Fruit fly (Drosophila melanogaster) whole organism, embryonic: ENCODE results near the gene HERC2.

Experiments
- B-H1 ChIP-seq: fragments of 200-800 bp; sonication (Bioruptor generic); IDR thresholded peaks from 3 replicates; pipeline ENCODE4 v1.3.6; 2022; ENCODE audit warnings: missing biosample characterization, missing genetic modification characterization
- BEAF-32 ChIP-seq: fragments of 200-800 bp; sonication (Bioruptor generic); optimal IDR thresholded peaks from 3 replicates; lab custom pipeline; 2017; ENCODE audit warnings: missing biosample characterization, missing genetic modification characterization, mild to moderate bottlenecking, moderate library complexity, missing genetic modification reagents
- Bgb ChIP-seq: fragments of 200-800 bp; sonication (Bioruptor generic); IDR thresholded peaks from 2 replicates; pipeline ENCODE4 v1.3.6; 2022; ENCODE audit warnings: missing biosample characterization, missing genetic modification characterization; ENCODE audit not compliant: partially characterized antibody
- CG10267 ChIP-seq: fragments of 200-800 bp; sonication (Bioruptor generic); optimal IDR thresholded peaks from 2 replicates; lab custom pipeline; 2018; ENCODE audit warnings: missing biosample characterization, mild to moderate bottlenecking, missing genetic modification characterization, moderate library complexity
- CG11695 ChIP-seq: fragments of 200-800 bp; sonication (Bioruptor generic); IDR thresholded peaks from 3 replicates; pipeline ENCODE4 v1.3.6; 2022; ENCODE audit warnings: missing biosample characterization, missing genetic modification characterization
- CG11696 ChIP-seq: fragments of 200-800 bp; sonication (Bioruptor generic); IDR thresholded peaks from 2 replicates; pipeline ENCODE4 v1.3.6; 2022; ENCODE audit warnings: missing biosample characterization, missing genetic modification characterization
- CG12155 ChIP-seq: fragments of 200-800 bp; sonication (Bioruptor generic); optimal IDR thresholded peaks from 3 replicates; lab custom pipeline; 2016; ENCODE audit warnings: missing biosample characterization, missing genetic modification characterization
- CG12236 ChIP-seq: fragments of 200-800 bp; sonication (Bioruptor generic); optimal IDR thresholded peaks from 2 replicates; lab custom pipeline; 2016; ENCODE audit warnings: missing biosample characterization, missing genetic modification characterization
- CG12659 ChIP-seq: fragments of 200-800 bp; sonication (Bioruptor generic); optimal IDR thresholded peaks from 3 replicates; lab custom pipeline; 2017; ENCODE audit warnings: mild to moderate bottlenecking, missing biosample characterization, missing genetic modification reagents, missing genetic modification characterization
- CG16813 ChIP-seq: fragments of 200-800 bp; sonication (Bioruptor generic); IDR thresholded peaks from 3 replicates; pipeline ENCODE4 v1.3.6; 2022; ENCODE audit warnings: missing biosample characterization, missing genetic modification characterization; ENCODE audit not compliant: partially characterized antibody
- CG17186 ChIP-seq: fragments of 200-800 bp; sonication (Bioruptor generic); optimal IDR thresholded peaks from 3 replicates; lab custom pipeline; 2017; ENCODE audit warnings: missing biosample characterization, missing genetic modification reagents, missing genetic modification characterization
- CG17328 ChIP-seq: fragments of 200-800 bp; sonication (Bioruptor generic); IDR thresholded peaks from 2 replicates; pipeline ENCODE4 v1.3.6; 2022; ENCODE audit warnings: missing biosample characterization, missing genetic modification characterization
- CG17612 ChIP-seq: fragments of 200-800 bp; sonication (Bioruptor generic); IDR thresholded peaks from 2 replicates; pipeline ENCODE4 v1.3.6; 2022; ENCODE audit warnings: missing biosample characterization, missing genetic modification characterization
- CG1792 ChIP-seq: fragments of 200-800 bp; sonication (Bioruptor generic); optimal IDR thresholded peaks from 2 replicates; lab custom pipeline; 2016; ENCODE audit warnings: missing biosample characterization, missing genetic modification characterization
- CG18011 ChIP-seq: fragments of 200-800 bp; sonication (Bioruptor generic); optimal IDR thresholded peaks from 2 replicates; lab custom pipeline; 2017; ENCODE audit warnings: missing biosample characterization, missing genetic modification characterization, mild to moderate bottlenecking, moderate library complexity, missing genotype
- CG2202 ChIP-seq: fragments of 200-800 bp; sonication (Bioruptor generic); optimal IDR thresholded peaks from 2 replicates; lab custom pipeline; 2018; ENCODE audit warnings: missing biosample characterization, mild to moderate bottlenecking, missing genetic modification characterization
- CG32772 ChIP-seq: fragments of 200-800 bp; sonication (Bioruptor generic); IDR thresholded peaks from 2 replicates; pipeline ENCODE4 v1.3.6; 2022; ENCODE audit warnings: missing biosample characterization, missing genetic modification characterization
- CG8290 ChIP-seq, 3 experiments: fragments of 200-800 bp; sonication (Bioruptor generic); optimal IDR thresholded peaks; 2 replicates each; lab custom pipeline; 2016 to 2019; ENCODE audit warnings: missing biosample characterization in 3 of 3, missing genetic modification characterization in 3 of 3, mild to moderate bottlenecking in 2 of 3, moderate library complexity in 1 of 3
- CG9797 ChIP-seq: fragments of 200-800 bp; sonication (Bioruptor generic); optimal IDR thresholded peaks from 3 replicates; lab custom pipeline; 2018; ENCODE audit warnings: missing biosample characterization, mild to moderate bottlenecking, missing genetic modification characterization
- CTCF ChIP-seq: fragments of 200-800 bp; sonication (Bioruptor generic); optimal IDR thresholded peaks from 2 replicates; lab custom pipeline; 2017; ENCODE audit warnings: missing biosample characterization, mild to moderate bottlenecking, missing genetic modification characterization, moderate library complexity
- Dip2 ChIP-seq: fragments of 200-800 bp; sonication (Bioruptor generic); IDR thresholded peaks from 2 replicates; pipeline ENCODE4 v1.3.6; 2022; ENCODE audit warnings: missing biosample characterization, missing genetic modification characterization
- Dll ChIP-seq: fragments of 200-800 bp; sonication (Bioruptor generic); IDR thresholded peaks from 4 replicates; pipeline ENCODE4 v1.3.6; 2022; ENCODE audit warnings: missing biosample characterization, missing genetic modification characterization; ENCODE audit not compliant: partially characterized antibody
- Dref ChIP-seq: fragments of 200-800 bp; sonication (Bioruptor generic); IDR thresholded peaks from 2 replicates; pipeline ENCODE4 v1.3.6; 2022; ENCODE audit warnings: missing biosample characterization, missing genetic modification characterization
- H15 ChIP-seq: fragments of 200-800 bp; sonication (Bioruptor generic); IDR thresholded peaks from 3 replicates; pipeline ENCODE4 v1.3.6; 2022; ENCODE audit warnings: missing biosample characterization, missing genetic modification characterization
- HmgD ChIP-seq: fragments of 200-800 bp; sonication (Bioruptor generic); optimal IDR thresholded peaks from 3 replicates; lab custom pipeline; 2016; ENCODE audit warnings: missing biosample characterization, missing genetic modification characterization
- MBD-R2 ChIP-seq: fragments of 200-800 bp; sonication (Bioruptor generic); IDR thresholded peaks from 2 replicates; pipeline ENCODE4 v1.3.6; 2022; ENCODE audit warnings: missing biosample characterization, missing genetic modification characterization
- MESR4 ChIP-seq: fragments of 200-800 bp; sonication (Bioruptor generic); optimal IDR thresholded peaks from 2 replicates; lab custom pipeline; 2018; ENCODE audit warnings: missing biosample characterization, mild to moderate bottlenecking, missing genetic modification characterization, moderate library complexity
- Oaz ChIP-seq: fragments of 200-800 bp; sonication (Bioruptor generic); IDR thresholded peaks from 2 replicates; pipeline ENCODE4 v1.3.6; 2022; ENCODE audit warnings: missing biosample characterization, missing genetic modification characterization
- Vsx1 ChIP-seq: fragments of 200-800 bp; sonication (Bioruptor generic); optimal IDR thresholded peaks from 2 replicates; lab custom pipeline; 2017; ENCODE audit warnings: missing biosample characterization, mild to moderate bottlenecking, missing genetic modification characterization, missing genetic modification reagents
- amos ChIP-seq: fragments of 200-800 bp; sonication (Bioruptor generic); IDR thresholded peaks from 2 replicates; pipeline ENCODE4 v1.3.6; 2022; ENCODE audit warnings: missing biosample characterization, missing genetic modification characterization; ENCODE audit not compliant: partially characterized antibody
- bcd ChIP-seq: fragments of 200-800 bp; sonication (Bioruptor generic); optimal IDR thresholded peaks from 2 replicates; lab custom pipeline; 2017; ENCODE audit warnings: missing biosample characterization, mild to moderate bottlenecking, missing genetic modification characterization
- crp ChIP-seq, 2 experiments: fragments of 200-800 bp; sonication (Bioruptor generic); optimal IDR thresholded peaks; 2 replicates in 1 of 2; 3 replicates in 1 of 2; lab custom pipeline; 2017; ENCODE audit warnings: missing biosample characterization in 2 of 2, missing genetic modification characterization in 2 of 2, mild to moderate bottlenecking in 1 of 2, moderate library complexity in 1 of 2
- dm ChIP-seq: fragments of 200-800 bp; sonication (Bioruptor generic); optimal IDR thresholded peaks from 3 replicates; lab custom pipeline; 2016; ENCODE audit warnings: missing biosample characterization, missing genetic modification characterization
- dpn ChIP-seq, 2 experiments: fragments of 200-800 bp; sonication (Bioruptor generic); optimal IDR thresholded peaks; 3 replicates each; lab custom pipeline; 2016; ENCODE audit warnings: missing biosample characterization in 2 of 2, missing genetic modification characterization in 2 of 2
- gce ChIP-seq: fragments of 200-800 bp; sonication (Bioruptor generic); IDR thresholded peaks from 3 replicates; pipeline ENCODE4 v1.3.6; 2022; ENCODE audit warnings: missing biosample characterization, missing genetic modification characterization
- gsb ChIP-seq: fragments of 200-800 bp; sonication (Bioruptor generic); IDR thresholded peaks from 2 replicates; pipeline ENCODE4 v1.3.6; 2022; ENCODE audit warnings: missing biosample characterization, missing genetic modification characterization
- hb ChIP-seq: fragments of 200-800 bp; sonication (Bioruptor generic); IDR thresholded peaks from 3 replicates; pipeline ENCODE4 v1.3.6; 2022; ENCODE audit warnings: missing biosample characterization, missing genetic modification characterization; ENCODE audit not compliant: partially characterized antibody
- her ChIP-seq: fragments of 200-800 bp; sonication (Bioruptor generic); optimal IDR thresholded peaks from 2 replicates; lab custom pipeline; 2016; ENCODE audit warnings: missing biosample characterization, missing genetic modification characterization
- knrl ChIP-seq: fragments of 200-800 bp; sonication (Bioruptor generic); IDR thresholded peaks from 3 replicates; pipeline ENCODE4 v1.3.6; 2022; ENCODE audit warnings: missing biosample characterization, missing genetic modification characterization; ENCODE audit not compliant: partially characterized antibody
- pzg ChIP-seq: fragments of 200-800 bp; sonication (Bioruptor generic); optimal IDR thresholded peaks from 3 replicates; lab custom pipeline; 2018; ENCODE audit warnings: missing biosample characterization, mild to moderate bottlenecking, missing genetic modification characterization, moderate library complexity
- salm ChIP-seq: fragments of 200-800 bp; sonication (Bioruptor generic); optimal IDR thresholded peaks from 2 replicates; lab custom pipeline; 2018; ENCODE audit warnings: missing biosample characterization, mild to moderate bottlenecking, missing genetic modification characterization
- sd ChIP-seq: fragments of 200-800 bp; sonication (Bioruptor generic); optimal IDR thresholded peaks from 3 replicates; lab custom pipeline; 2018; ENCODE audit warnings: missing biosample characterization, mild to moderate bottlenecking, missing genetic modification characterization, moderate library complexity
- sens ChIP-seq: fragments of 200-800 bp; sonication (Bioruptor generic); peaks from one replicate; lab custom pipeline; 2016; ENCODE audit warnings: missing biosample characterization, missing genetic modification characterization
- unc-4 ChIP-seq: fragments of 200-800 bp; sonication (Bioruptor generic); IDR thresholded peaks from 2 replicates; pipeline ENCODE4 v1.3.6; 2022; ENCODE audit warnings: missing biosample characterization, missing genetic modification characterization; ENCODE audit not compliant: partially characterized antibody
- usp ChIP-seq: fragments of >200 bp; optimal IDR thresholded peaks from 2 replicates; lab custom pipeline; 2017; ENCODE audit warnings: missing biosample characterization, missing genetic modification characterization
- zen ChIP-seq: fragments of 200-800 bp; sonication (Bioruptor generic); optimal IDR thresholded peaks from 3 replicates; lab custom pipeline; 2018; ENCODE audit warnings: missing biosample characterization, mild to moderate bottlenecking, missing genetic modification characterization, moderate library complexity

The HERC2 gene

DNA sequence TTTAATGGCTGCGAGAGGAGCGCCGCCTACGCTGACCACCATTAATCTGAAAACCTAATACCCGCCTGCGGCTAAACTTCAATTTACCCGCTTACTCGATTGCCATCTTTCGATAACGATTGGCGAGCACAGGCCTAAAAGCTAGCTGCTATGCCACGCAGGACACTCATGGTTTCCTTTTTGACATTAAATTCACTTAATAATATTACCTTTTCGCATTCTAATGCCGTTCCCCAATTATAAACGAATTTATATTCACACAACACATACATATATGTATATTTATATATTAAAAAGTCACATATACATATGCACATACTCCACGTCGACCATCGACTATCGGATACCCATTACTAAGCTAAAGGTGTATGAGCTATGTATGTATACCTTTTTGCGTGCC is 4.6 kb upstream of the HERC2 start (continued):
- peak; percentile 2 for TF ChIP-seq zen (tag; lab: Kevin White, UChicago)
- TF ChIP-seq gce (GFP tag; lab: Robert Waterston, UW), result no peak
- TF ChIP-seq gsb (GFP tag; lab: Robert Waterston, UW), result no peak
- TF ChIP-seq CG18011 (GFP tag; lab: Kevin White, UChicago), result peak; percentile 95
- TF ChIP-seq CG2202 (tag; lab: Kevin White, UChicago), result no peak
- TF ChIP-seq, all 482 proteins: peak for 29

DNA sequence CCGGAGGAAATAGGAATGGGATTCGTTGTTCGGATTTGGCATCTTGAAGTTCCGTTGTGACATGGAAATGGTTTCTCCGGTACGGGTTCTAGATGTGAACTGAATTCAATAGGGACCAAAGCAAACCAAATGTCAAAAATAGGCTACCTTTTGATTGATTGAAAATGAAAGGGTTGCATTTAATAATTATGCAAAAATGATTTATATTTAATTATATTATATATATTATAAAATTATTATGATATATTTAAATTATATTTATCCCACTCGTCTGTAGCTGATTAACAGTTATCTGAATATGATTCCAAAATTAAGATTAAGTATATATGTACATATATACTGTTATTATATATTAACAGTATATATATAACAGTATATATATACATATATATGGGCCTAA is 3.5 kb upstream of the HERC2 start, which contains the start of gene jb:
Gene jb, minus strand, starts transcription at position 101 of the 400 bp plus-strand sequence.
- TF ChIP-seq dpn (GFP tag; optimal IDR thresholded peaks at IDR 0.05; lab: Kevin White, UChicago), result no peak

DNA sequence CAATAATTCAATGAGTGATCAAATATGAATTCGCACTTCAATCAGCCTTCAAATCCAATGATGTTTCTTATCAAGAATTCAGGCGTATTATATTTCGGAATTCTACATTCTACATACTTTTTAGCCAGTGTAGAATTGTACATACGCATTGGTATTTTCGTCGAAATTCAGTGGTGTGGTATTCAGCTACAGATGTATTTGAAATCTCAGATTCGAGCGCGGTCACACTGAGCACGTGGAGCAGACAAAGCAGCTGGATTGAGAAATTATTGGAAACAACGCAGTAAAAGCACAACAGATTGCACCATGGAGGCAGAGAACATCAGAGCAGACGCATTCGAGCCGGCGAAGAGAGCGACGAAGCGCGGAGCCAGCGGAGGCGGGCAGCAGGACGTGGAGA is 3.0 kb upstream of the HERC2 start:
- no peak for TF ChIP-seq CG12155
- TF ChIP-seq sens, result peak; percentile 9
- no peak for TF ChIP-seq hb (GFP tag; lab: Robert Waterston, UW)
- peak in 1 of 2 experiments; percentile 74 for TF ChIP-seq crp (GFP tag; optimal IDR thresholded peaks at IDR 0.05; lab: Kevin White, UChicago)
- 0 out of 2 replicates have a peak, but pooled peaks have one; percentile 16 for TF ChIP-seq unc-4 (GFP tag; lab: Robert Waterston, UW)
- no peak for TF ChIP-seq CG17612 (GFP tag; lab: Robert Waterston, UW)
- TF ChIP-seq her (GFP tag; lab: Kevin White, UChicago), result no peak
- TF ChIP-seq amos (GFP tag; lab: Robert Waterston, UW), result peak; percentile 41; the same call in 1 of the 2 replicates
- TF ChIP-seq CTCF, result peak; percentile 71
- TF ChIP-seq Dip2 (GFP tag; lab: Robert Waterston, UW), result no peak
- peak; percentile 94 for TF ChIP-seq dm
- TF ChIP-seq CG17328, result no peak
- TF ChIP-seq CG11696 (GFP tag; lab: Robert Waterston, UW), result no peak
- TF ChIP-seq CG12236 (GFP tag; lab: Kevin White, UChicago), result no peak
- TF ChIP-seq Bgb (GFP tag; lab: Robert Waterston, UW), result peak; percentile 55
- TF ChIP-seq CG18011 (GFP tag; lab: Kevin White, UChicago), result peak; percentile 41
- peak; percentile 15 for TF ChIP-seq CG12659 (GFP tag; lab: Kevin White, UChicago)
- peak; percentile 39 for TF ChIP-seq BEAF-32 (GFP tag; lab: Kevin White, UChicago)
- TF ChIP-seq MBD-R2, result peak; percentile 87
- TF ChIP-seq bcd (GFP tag; lab: Kevin White, UChicago), result no peak
- TF ChIP-seq CG17186 (GFP tag; lab: Kevin White, UChicago), result peak; percentile 16
- TF ChIP-seq HmgD, result peak; percentile 11
- TF ChIP-seq Oaz, result no peak
- no peak for TF ChIP-seq salm
- peak; percentile 7 for TF ChIP-seq CG10267 (tag; lab: Kevin White, UChicago)
- TF ChIP-seq CG11695 (GFP tag; lab: Robert Waterston, UW), result no peak
- peak; percentile 43; the same call in 1 of the 3 replicates for TF ChIP-seq CG16813 (GFP tag; lab: Robert Waterston, UW)
- peak; percentile 66 for TF ChIP-seq MESR4 (GFP tag; lab: Kevin White, UChicago)
- no peak for TF ChIP-seq usp (GFP tag; lab: Kevin White, UChicago)
- TF ChIP-seq H15 (GFP tag; lab: Robert Waterston, UW), result 0 out of 3 replicates have a peak, but pooled peaks have one; percentile 12
- TF ChIP-seq CG32772 (GFP tag; lab: Robert Waterston, UW), result no peak
- TF ChIP-seq Dref (GFP tag; lab: Robert Waterston, UW), result peak; percentile 36; the same call in 1 of the 2 replicates
- 0 out of 4 replicates have a peak, but pooled peaks have one; percentile 20 for TF ChIP-seq Dll (GFP tag; lab: Robert Waterston, UW)
- peak; percentile 7 for TF ChIP-seq CG8290 (GFP tag; optimal IDR thresholded peaks at IDR 0.05; lab: Kevin White, UChicago)
- peak in 1 of 2 experiments; percentile 46 for TF ChIP-seq CG8290 (tag; optimal IDR thresholded peaks at IDR 0.05; lab: Kevin White, UChicago)
- peak; percentile 28; the same call in 1 of the 3 replicates for TF ChIP-seq knrl (GFP tag; lab: Robert Waterston, UW)
- TF ChIP-seq CG1792, result no peak
- TF ChIP-seq CG9797 (GFP tag; lab: Kevin White, UChicago), result peak; percentile 80
- TF ChIP-seq pzg (GFP tag; lab: Kevin White, UChicago), result peak; percentile 75
- peak; percentile 43 for TF ChIP-seq sd (tag; lab: Kevin White, UChicago)
- no peak for TF ChIP-seq Vsx1 (GFP tag; lab: Kevin White, UChicago)
- no peak for TF ChIP-seq B-H1 (GFP tag; lab: Robert Waterston, UW)
